Fruit fly (Drosophila melanogaster) whole organism, prepupa: ENCODE data around the gene CG2901.

Experiments used
- Blimp-1 ChIP-seq: fragments of 200-800 bp; sonication (Bioruptor generic); optimal IDR thresholded peaks from 3 replicates; lab custom pipeline; 2017; ENCODE audit warnings: missing biosample characterization, missing genetic modification characterization, mild to moderate bottlenecking, moderate library complexity, missing genetic modification reagents
- CG10631 ChIP-seq: fragments of 200-800 bp; sonication (Bioruptor generic); optimal IDR thresholded peaks from 2 replicates; lab custom pipeline; 2016; ENCODE audit warnings: missing biosample characterization, missing genetic modification characterization
- CG11902 ChIP-seq: fragments of 200-800 bp; sonication (Bioruptor generic); optimal IDR thresholded peaks from 3 replicates; lab custom pipeline; 2016; ENCODE audit warnings: missing biosample characterization, missing genetic modification characterization
- CG3032 ChIP-seq: fragments of 200-800 bp; optimal IDR thresholded peaks from 2 replicates; lab custom pipeline; 2019; ENCODE audit warnings: missing biosample characterization, mild to moderate bottlenecking, missing genetic modification characterization, moderate library complexity
- CG6792 ChIP-seq: fragments of 200-800 bp; sonication (Bioruptor generic); optimal IDR thresholded peaks from 3 replicates; lab custom pipeline; 2016; ENCODE audit warnings: missing biosample characterization, missing genetic modification characterization
- Ets21C ChIP-seq: fragments of 200-800 bp; sonication (Bioruptor generic); optimal IDR thresholded peaks from 3 replicates; lab custom pipeline; 2016; ENCODE audit warnings: missing biosample characterization, missing genetic modification characterization
- Ets96B ChIP-seq: fragments of 200-800 bp; optimal IDR thresholded peaks from 2 replicates; lab custom pipeline; 2019; ENCODE audit warnings: missing biosample characterization, mild to moderate bottlenecking, missing genetic modification characterization, moderate library complexity
- Hr39 ChIP-seq: fragments of 200-800 bp; sonication (Bioruptor generic); optimal IDR thresholded peaks from 2 replicates; lab custom pipeline; 2016; ENCODE audit warnings: missing biosample characterization, missing genetic modification characterization
- Hr4 ChIP-seq: fragments of 200-800 bp; sonication (Bioruptor generic); optimal IDR thresholded peaks from 3 replicates; lab custom pipeline; 2016; ENCODE audit warnings: missing biosample characterization, missing genetic modification characterization
- acj6 ChIP-seq: fragments of 200-800 bp; sonication (Bioruptor generic); optimal IDR thresholded peaks from 3 replicates; lab custom pipeline; 2016; ENCODE audit warnings: missing biosample characterization, missing genetic modification characterization

DNA sequence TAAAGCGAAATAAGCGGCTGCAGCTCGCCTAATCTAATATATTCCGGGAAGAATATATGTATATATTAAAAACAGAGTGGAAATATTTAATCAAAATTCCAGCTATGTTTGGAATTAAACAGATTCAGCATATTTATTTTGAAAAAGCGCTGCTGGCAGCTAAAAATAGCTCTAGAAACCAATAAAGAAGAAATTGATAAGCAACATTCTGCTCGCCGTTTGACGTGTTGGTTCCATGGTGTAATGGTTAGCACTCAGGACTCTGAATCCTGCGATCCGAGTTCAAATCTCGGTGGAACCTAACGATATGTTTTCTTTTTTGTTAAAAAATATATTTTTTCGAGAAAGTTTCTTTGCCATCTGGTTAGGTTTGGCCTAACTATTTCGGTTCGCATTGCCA lies 8.5 kb upstream of the CG2901 start:
- TF ChIP-seq CG11902 (GFP tag; lab: Kevin White, UChicago): no peak
- no peak for TF ChIP-seq Ets21C
- no peak for TF ChIP-seq Blimp-1 (GFP tag; lab: Kevin White, UChicago)
- no peak for TF ChIP-seq Hr4 (GFP tag; lab: Kevin White, UChicago)
- TF ChIP-seq Ets96B: no peak
- no peak for TF ChIP-seq acj6 (GFP tag; lab: Kevin White, UChicago)
- no peak for TF ChIP-seq Hr39 (GFP tag; lab: Kevin White, UChicago)
- TF ChIP-seq CG6792: no peak
- no peak for TF ChIP-seq CG3032 (tag; lab: Kevin White, UChicago)
- no peak for TF ChIP-seq CG10631
